Fruit fly (Drosophila melanogaster) whole organism, embryonic: ENCODE results near the gene CG3529.

Experiments used
- Asciz ChIP-seq: fragments of 200-800 bp; sonication (Bioruptor generic); optimal IDR thresholded peaks from 2 replicates; lab custom pipeline; 2017; ENCODE audit warnings: missing biosample characterization, mild to moderate bottlenecking, missing genetic modification characterization, missing genetic modification reagents
- Atf3 ChIP-seq: fragments of 200-800 bp; sonication (Bioruptor generic); optimal IDR thresholded peaks from 3 replicates; lab custom pipeline; 2016; ENCODE audit warnings: missing biosample characterization, missing genetic modification characterization
- Atf6 ChIP-seq: fragments of 200-800 bp; sonication (Bioruptor generic); IDR thresholded peaks from 2 replicates; pipeline ENCODE4 v1.3.6; 2022; ENCODE audit warnings: missing biosample characterization, missing genetic modification characterization
- Blimp-1 ChIP-seq: fragments of 200-800 bp; sonication (Bioruptor generic); optimal IDR thresholded peaks from 3 replicates; lab custom pipeline; 2018; ENCODE audit warnings: missing biosample characterization, missing genetic modification characterization, mild to moderate bottlenecking, moderate library complexity, missing genetic modification reagents
- CG10979 ChIP-seq: fragments of 200-800 bp; sonication (Bioruptor generic); optimal IDR thresholded peaks from 2 replicates; lab custom pipeline; 2018; ENCODE audit warnings: missing biosample characterization, mild to moderate bottlenecking, missing genetic modification characterization, moderate library complexity
- CG11456 ChIP-seq: fragments of 200-800 bp; sonication (Bioruptor generic); IDR thresholded peaks from 3 replicates; pipeline ENCODE4 v1.3.6; 2022; ENCODE audit warnings: missing biosample characterization, missing genetic modification characterization
- CG11695 ChIP-seq: fragments of 200-800 bp; sonication (Bioruptor generic); IDR thresholded peaks from 3 replicates; pipeline ENCODE4 v1.3.6; 2022; ENCODE audit warnings: missing biosample characterization, missing genetic modification characterization
- CG11696 ChIP-seq: fragments of 200-800 bp; sonication (Bioruptor generic); IDR thresholded peaks from 2 replicates; pipeline ENCODE4 v1.3.6; 2022; ENCODE audit warnings: missing biosample characterization, missing genetic modification characterization
- CG12659 ChIP-seq: fragments of 200-800 bp; sonication (Bioruptor generic); optimal IDR thresholded peaks from 3 replicates; lab custom pipeline; 2017; ENCODE audit warnings: mild to moderate bottlenecking, missing biosample characterization, missing genetic modification reagents, missing genetic modification characterization
- CG13775 ChIP-seq: fragments of 200-800 bp; sonication (Bioruptor generic); optimal IDR thresholded peaks from 3 replicates; lab custom pipeline; 2017; ENCODE audit warnings: missing biosample characterization, mild to moderate bottlenecking, missing genetic modification characterization
- CG15696 ChIP-seq: fragments of 200-800 bp; sonication (Bioruptor generic); optimal IDR thresholded peaks from 2 replicates; lab custom pipeline; 2019; ENCODE audit warnings: missing biosample characterization, mild to moderate bottlenecking, missing genetic modification characterization, moderate library complexity
- CG1647 ChIP-seq: fragments of 200-800 bp; sonication (Bioruptor generic); optimal IDR thresholded peaks from 3 replicates; lab custom pipeline; 2016; ENCODE audit warnings: missing biosample characterization, missing genetic modification characterization
- CG17328 ChIP-seq: fragments of 200-800 bp; sonication (Bioruptor generic); IDR thresholded peaks from 2 replicates; pipeline ENCODE4 v1.3.6; 2022; ENCODE audit warnings: missing biosample characterization, missing genetic modification characterization
- CG2116 ChIP-seq: fragments of 200-800 bp; sonication (Bioruptor generic); optimal IDR thresholded peaks from 3 replicates; lab custom pipeline; 2018; ENCODE audit warnings: missing biosample characterization, mild to moderate bottlenecking, missing genetic modification characterization
- CG2120 ChIP-seq: fragments of 200-800 bp; sonication (Bioruptor generic); optimal IDR thresholded peaks from 3 replicates; lab custom pipeline; 2016; ENCODE audit warnings: missing biosample characterization, missing genetic modification characterization
- CG30403 ChIP-seq: fragments of 200-800 bp; sonication (Bioruptor generic); optimal IDR thresholded peaks from 3 replicates; lab custom pipeline; 2016; ENCODE audit warnings: missing biosample characterization, missing genetic modification characterization
- CG34422 ChIP-seq: fragments of 200-800 bp; sonication (Bioruptor generic); IDR thresholded peaks from 3 replicates; pipeline ENCODE4 v1.3.6; 2022; ENCODE audit warnings: missing biosample characterization, missing genetic modification characterization
- CG42726 ChIP-seq: fragments of 200-800 bp; sonication (Bioruptor generic); IDR thresholded peaks from 2 replicates; pipeline ENCODE4 v1.3.6; 2022; ENCODE audit warnings: missing biosample characterization, missing genetic modification characterization; ENCODE audit not compliant: partially characterized antibody
- CG5953 ChIP-seq: fragments of 200-800 bp; sonication (Bioruptor generic); IDR thresholded peaks from 2 replicates; pipeline ENCODE4 v1.3.6; 2022; ENCODE audit warnings: missing biosample characterization, missing genetic modification characterization
- E2f2 ChIP-seq: fragments of 200-800 bp; sonication (Bioruptor generic); IDR thresholded peaks from 2 replicates; pipeline ENCODE4 v1.3.6; 2022; ENCODE audit warnings: missing biosample characterization, missing genetic modification characterization
- Fer1 ChIP-seq: fragments of 200-800 bp; sonication (Bioruptor generic); optimal IDR thresholded peaks from 2 replicates; lab custom pipeline; 2017; ENCODE audit warnings: missing biosample characterization, mild to moderate bottlenecking, missing genetic modification characterization
- HLH4C ChIP-seq: fragments of 200-800 bp; sonication (Bioruptor generic); IDR thresholded peaks from 3 replicates; pipeline ENCODE4 v1.3.6; 2022; ENCODE audit warnings: missing biosample characterization, missing genetic modification characterization; ENCODE audit not compliant: partially characterized antibody
- Hr51 ChIP-seq, 2 experiments: fragments of 200-800 bp; sonication (Bioruptor generic); optimal IDR thresholded peaks; 2 replicates in 1 of 2; 3 replicates in 1 of 2; lab custom pipeline; 2016 to 2018; ENCODE audit warnings: missing biosample characterization in 2 of 2, missing genetic modification characterization in 2 of 2, mild to moderate bottlenecking in 1 of 2, moderate library complexity in 1 of 2
- NC2α ChIP-seq: fragments of 200-800 bp; sonication (Bioruptor generic); optimal IDR thresholded peaks from 2 replicates; lab custom pipeline; 2016; ENCODE audit warnings: missing biosample characterization, missing genetic modification characterization
- NC2β ChIP-seq: fragments of 200-800 bp; sonication (Bioruptor generic); optimal IDR thresholded peaks from 2 replicates; lab custom pipeline; 2016; ENCODE audit warnings: missing biosample characterization, missing genetic modification characterization
- Optix ChIP-seq: fragments of 200-800 bp; sonication (Bioruptor generic); IDR thresholded peaks from 3 replicates; pipeline ENCODE4 v1.3.6; 2022; ENCODE audit warnings: missing biosample characterization, missing genetic modification characterization
- Taf1 ChIP-seq: fragments of 200-800 bp; sonication (Bioruptor generic); IDR thresholded peaks from 2 replicates; pipeline ENCODE4 v1.3.6; 2022; ENCODE audit warnings: missing biosample characterization, missing genetic modification characterization
- Xbp1 ChIP-seq: fragments of 200-800 bp; sonication (Bioruptor generic); optimal IDR thresholded peaks from 3 replicates; lab custom pipeline; 2016; ENCODE audit warnings: missing biosample characterization, mild to moderate bottlenecking, missing genetic modification characterization
- Xrp1 ChIP-seq: fragments of 200-800 bp; sonication (Bioruptor generic); IDR thresholded peaks from 2 replicates; pipeline ENCODE4 v1.3.6; 2022; ENCODE audit warnings: missing biosample characterization, missing genetic modification characterization
- aop ChIP-seq: fragments of 200-800 bp; sonication (Bioruptor generic); IDR thresholded peaks from 2 replicates; pipeline ENCODE4 v1.3.6; 2022; ENCODE audit warnings: missing biosample characterization, missing genetic modification characterization
- az2 ChIP-seq: fragments of 200-800 bp; sonication (Bioruptor generic); optimal IDR thresholded peaks from 3 replicates; lab custom pipeline; 2016; ENCODE audit warnings: missing biosample characterization, missing genetic modification characterization
- bcd ChIP-seq: fragments of 200-800 bp; sonication (Bioruptor generic); optimal IDR thresholded peaks from 2 replicates; lab custom pipeline; 2017; ENCODE audit warnings: missing biosample characterization, mild to moderate bottlenecking, missing genetic modification characterization
- bowl ChIP-seq: fragments of 200-800 bp; sonication (Bioruptor generic); IDR thresholded peaks from 2 replicates; pipeline ENCODE4 v1.3.6; 2022; ENCODE audit warnings: missing biosample characterization, missing genetic modification characterization
- chn ChIP-seq: fragments of 200-800 bp; sonication (Bioruptor generic); optimal IDR thresholded peaks from 2 replicates; lab custom pipeline; 2016; ENCODE audit warnings: missing biosample characterization, missing genetic modification characterization
- dimm ChIP-seq: fragments of 200-800 bp; sonication (Bioruptor generic); IDR thresholded peaks from 2 replicates; pipeline ENCODE4 v1.3.6; 2022; ENCODE audit warnings: missing biosample characterization, missing genetic modification characterization
- esg ChIP-seq: fragments of 200-800 bp; sonication (Bioruptor generic); conservative IDR thresholded peaks from 2 replicates; pipeline ENCODE4 v1.3.6; 2022; ENCODE audit warnings: missing biosample characterization, missing genetic modification characterization
- fd102C ChIP-seq: fragments of 200-800 bp; sonication (Bioruptor generic); optimal IDR thresholded peaks from 2 replicates; lab custom pipeline; 2018; ENCODE audit warnings: missing biosample characterization, mild to moderate bottlenecking, missing genetic modification characterization, moderate library complexity
- fu2 ChIP-seq: fragments of 200-800 bp; sonication (Bioruptor generic); optimal IDR thresholded peaks from 2 replicates; lab custom pipeline; 2016; ENCODE audit warnings: missing biosample characterization, missing genetic modification characterization
- gcm ChIP-seq: fragments of 200-800 bp; sonication (Bioruptor generic); optimal IDR thresholded peaks from 2 replicates; lab custom pipeline; 2019; ENCODE audit warnings: missing biosample characterization, mild to moderate bottlenecking, missing genetic modification characterization, moderate library complexity
- gem ChIP-seq: fragments of 200-800 bp; sonication (Bioruptor generic); optimal IDR thresholded peaks from 2 replicates; lab custom pipeline; 2019; ENCODE audit warnings: missing biosample characterization, mild to moderate bottlenecking, missing genetic modification characterization, moderate library complexity
- gfzf ChIP-seq: fragments of 200-800 bp; sonication (Bioruptor generic); optimal IDR thresholded peaks from 2 replicates; lab custom pipeline; 2016; ENCODE audit warnings: missing biosample characterization, mild to moderate bottlenecking, missing genetic modification characterization, moderate library complexity
- ind ChIP-seq: fragments of 200-800 bp; sonication (Bioruptor generic); optimal IDR thresholded peaks from 3 replicates; lab custom pipeline; 2016; ENCODE audit warnings: missing biosample characterization, missing genetic modification characterization
- knrl ChIP-seq: fragments of 200-800 bp; sonication (Bioruptor generic); IDR thresholded peaks from 3 replicates; pipeline ENCODE4 v1.3.6; 2022; ENCODE audit warnings: missing biosample characterization, missing genetic modification characterization; ENCODE audit not compliant: partially characterized antibody
- lbe ChIP-seq: fragments of 200-800 bp; sonication (Bioruptor generic); optimal IDR thresholded peaks from 2 replicates; lab custom pipeline; 2016; ENCODE audit warnings: missing biosample characterization, mild to moderate bottlenecking, missing genetic modification characterization
- oc ChIP-seq: fragments of 200-800 bp; sonication (Bioruptor generic); optimal IDR thresholded peaks from 2 replicates; lab custom pipeline; 2018; ENCODE audit warnings: missing biosample characterization, mild to moderate bottlenecking, missing genetic modification characterization, moderate library complexity
- odd ChIP-seq: fragments of 200-800 bp; sonication (Bioruptor generic); optimal IDR thresholded peaks from 2 replicates; lab custom pipeline; 2017; ENCODE audit warnings: missing biosample characterization, mild to moderate bottlenecking, missing genetic modification characterization
- sisA ChIP-seq: fragments of 200-800 bp; sonication (Bioruptor generic); IDR thresholded peaks from 2 replicates; pipeline ENCODE4 v1.3.6; 2022; ENCODE audit warnings: missing biosample characterization, missing genetic modification characterization
- slp2 ChIP-seq: fragments of 200-800 bp; sonication (Bioruptor generic); optimal IDR thresholded peaks from 2 replicates; lab custom pipeline; 2016; ENCODE audit warnings: missing biosample characterization, missing genetic modification characterization
- sob ChIP-seq: fragments of 200-800 bp; sonication (Bioruptor generic); IDR thresholded peaks from 2 replicates; pipeline ENCODE4 v1.3.6; 2022; ENCODE audit warnings: missing biosample characterization, missing genetic modification characterization

CG3529 gene

DNA sequence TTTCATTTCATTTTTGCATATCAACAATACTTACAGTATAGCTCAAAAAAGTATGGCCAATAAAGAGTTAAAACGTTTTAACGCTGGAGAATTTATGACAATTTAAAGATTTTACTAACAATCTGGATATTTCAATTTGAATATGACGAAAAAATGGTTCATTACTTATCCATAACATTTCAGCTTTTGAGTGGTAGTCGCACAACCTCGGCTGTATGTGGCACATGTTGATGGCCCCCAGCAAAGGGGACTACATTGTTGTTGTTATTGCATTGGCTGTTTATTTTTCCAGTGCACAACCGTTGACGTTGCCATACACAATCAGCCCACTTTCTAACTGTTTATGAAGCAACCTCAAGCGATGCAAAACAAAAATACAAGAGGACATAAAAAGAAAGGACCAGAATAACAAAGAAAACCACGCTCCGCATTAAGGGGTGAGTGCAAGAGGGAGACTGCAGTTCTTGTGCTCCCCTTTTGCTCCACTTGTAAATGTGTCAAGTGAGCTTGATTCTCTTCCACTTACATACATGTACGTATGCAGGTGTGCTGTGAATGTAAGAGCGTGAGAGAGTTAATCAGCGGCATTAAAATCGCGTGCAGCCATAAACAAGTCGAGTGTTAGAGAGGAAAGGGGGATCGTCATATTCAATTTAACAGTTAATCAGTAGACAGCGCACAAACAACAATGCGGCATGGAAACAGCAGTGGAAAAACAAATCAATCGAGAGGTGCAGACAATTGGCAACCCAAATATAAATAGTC is 26.4 kb upstream of the CG3529 start (continued):
- no peak for TF ChIP-seq CG15696 (tag; lab: Kevin White, UChicago)
- TF ChIP-seq CG11696 (GFP tag; lab: Robert Waterston, UW), result peak; percentile 85
- TF ChIP-seq CG13775 (GFP tag; lab: Kevin White, UChicago), result peak; percentile 23
- TF ChIP-seq NC2β, result no peak
- no peak for TF ChIP-seq NC2α (GFP tag; lab: Kevin White, UChicago)
- no peak for TF ChIP-seq bowl (GFP tag; lab: Robert Waterston, UW)
- TF ChIP-seq CG5953 (GFP tag; lab: Robert Waterston, UW), result 0 out of 2 replicates have a peak, but pooled peaks have one; percentile 12
- peak; percentile 54 for TF ChIP-seq Xbp1 (GFP tag; lab: Kevin White, UChicago)
- TF ChIP-seq CG34422 (GFP tag; lab: Robert Waterston, UW), result peak; percentile 27; the same call in 1 of the 3 replicates
- TF ChIP-seq Taf1 (GFP tag; lab: Robert Waterston, UW), result no peak
- TF ChIP-seq sob, result 0 out of 2 replicates have a peak, but pooled peaks have one; percentile 7
- peak; percentile 22 for TF ChIP-seq CG12659 (GFP tag; lab: Kevin White, UChicago)
- TF ChIP-seq gfzf (GFP tag; lab: Kevin White, UChicago), result no peak
- TF ChIP-seq fu2 (GFP tag; lab: Kevin White, UChicago), result no peak
- TF ChIP-seq bcd (GFP tag; lab: Kevin White, UChicago), result peak; percentile 35
- TF ChIP-seq sisA (GFP tag; lab: Robert Waterston, UW), result peak; percentile 53; the same call in 1 of the 2 replicates
- TF ChIP-seq fd102C (GFP tag; lab: Kevin White, UChicago), result no peak
- TF ChIP-seq CG10979 (tag; lab: Kevin White, UChicago), result peak; percentile 5
- TF ChIP-seq CG11456 (GFP tag; lab: Robert Waterston, UW), result 0 out of 3 replicates have a peak, but pooled peaks have one; percentile 24
- peak; percentile 21 for TF ChIP-seq Fer1 (GFP tag; lab: Kevin White, UChicago)
- TF ChIP-seq CG1647 (GFP tag; lab: Kevin White, UChicago), result peak; percentile 22
- TF ChIP-seq gcm (GFP tag; lab: Kevin White, UChicago), result no peak
- TF ChIP-seq Atf3 (GFP tag; lab: Kevin White, UChicago), result no peak
- no peak for TF ChIP-seq CG2116
- peak; percentile 39; the same call in 1 of the 2 replicates for TF ChIP-seq E2f2 (GFP tag; lab: Robert Waterston, UW)
- TF ChIP-seq CG42726, result no peak
- TF ChIP-seq CG11695, result peak; percentile 74; the same call in 2 of the 3 replicates
- peak; percentile 69 for TF ChIP-seq Atf6 (GFP tag; lab: Robert Waterston, UW)
- peak; percentile 19 for TF ChIP-seq az2
- TF ChIP-seq Blimp-1 (GFP tag; lab: Kevin White, UChicago), result peak; percentile 49
- TF ChIP-seq aop (GFP tag; lab: Robert Waterston, UW), result no peak
- TF ChIP-seq HLH4C (GFP tag; lab: Robert Waterston, UW), result no peak
- peak in 1 of 2 experiments; percentile 75 for TF ChIP-seq Hr51 (GFP tag; optimal IDR thresholded peaks at IDR 0.05; lab: Kevin White, UChicago)
- TF ChIP-seq Xrp1, result peak; percentile 63; the same call in 1 of the 2 replicates
- TF ChIP-seq Optix (GFP tag; lab: Robert Waterston, UW), result no peak
- peak; percentile 17 for TF ChIP-seq slp2 (GFP tag; lab: Kevin White, UChicago)
- TF ChIP-seq esg, result peak; percentile 63; the same call in 1 of the 2 replicates
- TF ChIP-seq knrl, result no peak
- TF ChIP-seq chn, result no peak
- peak; percentile 8 for TF ChIP-seq oc (tag; lab: Kevin White, UChicago)
- peak; percentile 52 for TF ChIP-seq Asciz (GFP tag; lab: Kevin White, UChicago)
- peak; percentile 38 for TF ChIP-seq CG30403 (GFP tag; lab: Kevin White, UChicago)
- peak; percentile 69 for TF ChIP-seq CG17328
- TF ChIP-seq odd (GFP tag; lab: Kevin White, UChicago), result peak; percentile 44
- peak; percentile 72 for TF ChIP-seq gem
- TF ChIP-seq lbe (GFP tag; lab: Kevin White, UChicago), result peak; percentile 92
- peak; percentile 31 for TF ChIP-seq ind
- TF ChIP-seq CG2120 (GFP tag; lab: Kevin White, UChicago), result peak; percentile 49
- TF ChIP-seq dimm (GFP tag; lab: Robert Waterston, UW), result no peak
